Worm (Caenorhabditis elegans): Measurements from ENCODE around the gene F47E1.4.

- no peak for TF ChIP-seq ama-1 (optimal IDR thresholded peaks at IDR 0.05)
- TF ChIP-seq ets-7 (tag; optimal IDR thresholded peaks at IDR 0.05), result no peak
- no peak for TF ChIP-seq ceh-13 (GFP tag; optimal IDR thresholded peaks at IDR 0.05)
- no peak for TF ChIP-seq F13C5.2 (tag; optimal IDR thresholded peaks at IDR 0.05)
- no peak for TF ChIP-seq hmg-4 (GFP tag; optimal IDR thresholded peaks at IDR 0.05)
- TF ChIP-seq aly-1 (tag; optimal IDR thresholded peaks at IDR 0.05), result no peak
- TF ChIP-seq sea-1 (GFP tag; conservative IDR thresholded peaks at IDR 0.05), result no peak
- TF ChIP-seq flt-1 (GFP tag; IDR thresholded peaks at IDR 0.05), result no peak
- no peak for TF ChIP-seq pes-1 (GFP tag; IDR thresholded peaks at IDR 0.05)
- no peak for TF ChIP-seq B0310.2 (tag; optimal IDR thresholded peaks at IDR 0.05)
- TF ChIP-seq hnd-1 (tag; optimal IDR thresholded peaks at IDR 0.05), result no peak
- no peak for TF ChIP-seq tbx-37 (GFP tag; conservative IDR thresholded peaks at IDR 0.05)
- no peak for TF ChIP-seq ceh-36 (tag; optimal IDR thresholded peaks at IDR 0.05)
- no peak for TF ChIP-seq scrt-1 (GFP tag; IDR thresholded peaks at IDR 0.05)
These were observed 27.5 kb upstream of the F47E1.4 start for ce11 chrX:9035142-9035541.

Data from whole organism, early embryonic.